Worm (Caenorhabditis elegans): ENCODE data around the gene asp-14.

DNA sequence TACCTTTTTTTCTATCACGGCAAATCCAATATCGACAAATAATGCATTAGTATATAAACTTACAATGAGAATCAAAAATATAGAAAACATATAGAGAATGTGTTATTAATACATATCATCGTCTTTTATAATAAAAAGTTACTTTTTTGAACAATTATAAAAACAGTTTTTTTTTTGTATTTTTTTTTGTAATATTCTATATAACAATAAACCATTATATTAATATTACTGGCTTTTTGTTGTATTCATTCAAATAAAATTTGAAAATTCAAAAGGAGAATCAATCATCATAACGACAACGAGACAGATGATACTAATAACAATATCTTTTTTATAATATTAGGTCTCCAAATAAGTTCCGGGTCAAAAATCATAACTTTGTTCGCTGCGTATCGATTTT is 8.9 kb downstream of the asp-14 start, which contains the start of gene K10C2.8:
- TF ChIP-seq tab-1 (GFP tag; IDR thresholded peaks at IDR 0.05) (no peak), klf-2 (GFP tag; conservative IDR thresholded peaks at IDR 0.05) (no peak), ztf-29 (GFP tag; IDR thresholded peaks at IDR 0.05) (no peak), med-1 (GFP tag; optimal IDR thresholded peaks at IDR 0.05; ENCODE audit: insufficient read depth) (no peak), cog-1 (tag; optimal IDR thresholded peaks at IDR 0.05) (no peak)

Measured in whole organism, midembryonic.